Fruit fly (Drosophila melanogaster) S2 (cell line): ENCODE data around the gene Gem4c.
"Not testable (repeated sequence)": the region's sequence is repeated elsewhere in the genome, so short reads cannot be mapped to it uniquely, and the experiment has no call there.

ENCODE experiments used
- CG8478 ChIP-seq: fragments of >200 bp; optimal IDR thresholded peaks from 2 replicates; lab custom pipeline; 2018
- CTCF ChIP-seq, 2 experiments: fragments of >200 bp; optimal IDR thresholded peaks; 2 replicates each; lab custom pipeline; 2018

DNA sequence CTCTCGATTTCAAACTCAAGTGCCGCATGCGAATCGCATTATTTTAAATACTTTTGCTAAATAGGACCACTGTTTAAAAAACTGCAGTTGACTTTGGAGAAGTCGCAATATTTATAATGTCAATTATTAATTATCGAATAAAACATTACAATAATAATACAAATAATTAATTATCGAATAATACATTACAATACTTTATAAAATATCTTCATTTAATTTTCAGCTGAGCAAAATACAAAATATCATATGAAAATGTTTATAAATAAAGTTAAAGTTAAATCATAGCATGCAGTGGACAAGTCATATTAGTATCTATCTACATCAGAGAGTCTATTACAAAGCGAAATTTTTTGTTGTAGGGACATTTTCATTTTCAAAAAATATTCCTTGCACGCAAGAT is 4.3 kb upstream of the Gem4c start, which contains the start of gene Gem4b:
- TF ChIP-seq CG8478 (lab: Kevin White, UChicago); CTCF (optimal IDR thresholded peaks at IDR 0.05; lab: Kevin White, UChicago): not testable (repeated sequence)
